Worm (Caenorhabditis elegans) whole organism, young adult: ENCODE data around the gene srh-46.

Source experiments
- B0035.1 ChIP-seq: sonication (generic microtip); optimal IDR thresholded peaks from 2 replicates; lab custom pipeline; 2016; ENCODE audit warnings: missing genetic modification characterization, mild to moderate bottlenecking, missing compliant biosample characterization, missing genotype, missing genetic modification reagents
- B0261.1 ChIP-seq: sonication (generic microtip); optimal IDR thresholded peaks from 2 replicates; lab custom pipeline; 2016; ENCODE audit warnings: mild to moderate bottlenecking, missing genetic modification characterization, moderate library complexity, missing compliant biosample characterization
- D2030.7 ChIP-seq: fragments of 200-800 bp; sonication (Bioruptor generic); IDR thresholded peaks from 2 replicates; pipeline ENCODE4 v1.3.6; 2022; ENCODE audit warnings: missing genetic modification reagents, missing genetic modification characterization, missing compliant biosample characterization
- F33H1.4 ChIP-seq: fragments of 200-800 bp; sonication (Bioruptor generic); IDR thresholded peaks from 2 replicates; pipeline ENCODE4 v1.3.6; 2022; ENCODE audit warnings: missing genetic modification reagents, missing genetic modification characterization, missing compliant biosample characterization
- K11D2.4 ChIP-seq: fragments of 200-800 bp; sonication (Bioruptor generic); IDR thresholded peaks from 2 replicates; pipeline ENCODE4 v1.3.6; 2022; ENCODE audit warnings: missing genetic modification reagents, missing genetic modification characterization, missing compliant biosample characterization
- Y79H2A.3 ChIP-seq: fragments of 200-800 bp; sonication (Bioruptor generic); conservative IDR thresholded peaks from 2 replicates; pipeline ENCODE4 v1.3.6; 2022; ENCODE audit warnings: missing genetic modification reagents, missing genetic modification characterization, missing compliant biosample characterization
- ama-1 ChIP-seq, 3 experiments: fragments of 150-350 bp in 1 of 3; sonication (generic microtip) in 2 of 3; optimal IDR thresholded peaks; 2 replicates each; lab custom pipeline; 2014 to 2018; ENCODE audit warnings: missing biosample characterization in 2 of 3, missing genetic modification characterization in 2 of 3, missing genetic modification reagents in 2 of 3
- atf-7 ChIP-seq: sonication (generic microtip); optimal IDR thresholded peaks from 2 replicates; lab custom pipeline; 2017; ENCODE audit warnings: mild to moderate bottlenecking, missing genetic modification characterization, missing compliant biosample characterization
- attf-6 ChIP-seq: fragments of 200-800 bp; sonication (Bioruptor generic); IDR thresholded peaks from 2 replicates; pipeline ENCODE4 v1.3.6; 2022; ENCODE audit warnings: missing genetic modification reagents, missing genetic modification characterization, missing compliant biosample characterization
- cebp-2 ChIP-seq: fragments of 200-800 bp; sonication (Bioruptor generic); IDR thresholded peaks from 2 replicates; pipeline ENCODE4 v1.3.6; 2022; ENCODE audit warnings: missing genetic modification characterization, missing compliant biosample characterization
- ceh-40 ChIP-seq: fragments of 200-800 bp; sonication (Bioruptor generic); IDR thresholded peaks from 2 replicates; pipeline ENCODE4 v1.3.6; 2022; ENCODE audit warnings: missing genetic modification characterization, missing compliant biosample characterization
- ceh-58 ChIP-seq: fragments of 200-800 bp; sonication (Bioruptor generic); IDR thresholded peaks from 2 replicates; pipeline ENCODE4 v1.3.6; 2022; ENCODE audit warnings: missing genetic modification characterization, missing compliant biosample characterization
- hmg-1.2 ChIP-seq: fragments of 200-800 bp; sonication (Bioruptor generic); IDR thresholded peaks from 2 replicates; pipeline ENCODE4 v1.3.6; 2022; ENCODE audit warnings: missing genetic modification reagents, missing genetic modification characterization, missing compliant biosample characterization
- lag-1 ChIP-seq: fragments of 200-800 bp; sonication (Bioruptor generic); IDR thresholded peaks from 2 replicates; pipeline ENCODE4 v1.3.6; 2022; ENCODE audit warnings: missing genetic modification reagents, missing genetic modification characterization, missing compliant biosample characterization
- madf-10 ChIP-seq: sonication (generic microtip); optimal IDR thresholded peaks from 2 replicates; lab custom pipeline; 2016; ENCODE audit warnings: mild to moderate bottlenecking, missing genetic modification characterization, missing compliant biosample characterization
- madf-6 ChIP-seq: fragments of 200-800 bp; sonication (Bioruptor generic); IDR thresholded peaks from 2 replicates; pipeline ENCODE4 v1.3.6; 2022; ENCODE audit warnings: missing genetic modification reagents, missing genetic modification characterization, missing compliant biosample characterization
- mel-28 ChIP-seq: sonication (generic microtip); optimal IDR thresholded peaks from 2 replicates; lab custom pipeline; 2016; ENCODE audit warnings: borderline replicate concordance, mild to moderate bottlenecking, missing genetic modification characterization, missing compliant biosample characterization
- nfya-1 ChIP-seq: sonication (generic microtip); optimal IDR thresholded peaks from 2 replicates; lab custom pipeline; 2017; ENCODE audit warnings: antibody characterized with exemption, missing compliant biosample characterization, missing genetic modification characterization, borderline replicate concordance; ENCODE audit not compliant: insufficient read depth
- nhr-120 ChIP-seq: fragments of 200-800 bp; sonication (Bioruptor generic); IDR thresholded peaks from 2 replicates; pipeline ENCODE4 v1.3.6; 2022; ENCODE audit warnings: missing genetic modification characterization, missing compliant biosample characterization
- nhr-179 ChIP-seq: sonication (generic microtip); optimal IDR thresholded peaks from 2 replicates; lab custom pipeline; 2016; ENCODE audit warnings: mild to moderate bottlenecking, missing genetic modification characterization, missing compliant biosample characterization
- rec-8 ChIP-seq, 2 experiments: sonication (generic microtip); optimal IDR thresholded peaks; 2 replicates each; lab custom pipeline; 2016; ENCODE audit warnings: mild to moderate bottlenecking in 2 of 2, missing genetic modification characterization in 2 of 2, missing genetic modification reagents in 2 of 2, missing genotype in 2 of 2, missing biosample characterization in 1 of 2, missing compliant biosample characterization in 1 of 2, moderate library complexity in 1 of 2
- snpc-1.1 ChIP-seq: sonication (generic microtip); optimal IDR thresholded peaks from 2 replicates; lab custom pipeline; 2017; ENCODE audit warnings: missing genetic modification characterization, mild to moderate bottlenecking, missing compliant biosample characterization, antibody characterized with exemption, moderate library complexity, missing genotype, missing genetic modification reagents; ENCODE audit not compliant: insufficient read depth
- snpc-1.3 ChIP-seq: sonication (generic microtip); optimal IDR thresholded peaks from 2 replicates; lab custom pipeline; 2017; ENCODE audit warnings: missing genetic modification characterization, mild to moderate bottlenecking, missing compliant biosample characterization, antibody characterized with exemption, moderate library complexity, missing genotype, missing genetic modification reagents; ENCODE audit not compliant: insufficient read depth
- sptf-2 ChIP-seq: fragments of 200-800 bp; sonication (Bioruptor generic); optimal IDR thresholded peaks from 2 replicates; lab custom pipeline; 2018; ENCODE audit warnings: mild to moderate bottlenecking, missing genetic modification characterization, missing compliant biosample characterization
- unc-62 ChIP-seq: fragments of 150-350 bp; optimal IDR thresholded peaks from 2 replicates; lab custom pipeline; 2014; ENCODE audit warnings: missing biosample characterization, missing genetic modification reagents, missing genetic modification characterization
- zfh-2 ChIP-seq: fragments of 200-800 bp; sonication (Bioruptor generic); conservative IDR thresholded peaks from 2 replicates; pipeline ENCODE4 v1.3.6; 2022; ENCODE audit warnings: missing genetic modification reagents, missing genetic modification characterization, missing compliant biosample characterization
- ztf-25 ChIP-seq: fragments of 200-800 bp; sonication (Bioruptor generic); IDR thresholded peaks from 2 replicates; pipeline ENCODE4 v1.3.6; 2022; ENCODE audit warnings: missing genetic modification reagents, missing genetic modification characterization, missing compliant biosample characterization

Gene srh-46

DNA sequence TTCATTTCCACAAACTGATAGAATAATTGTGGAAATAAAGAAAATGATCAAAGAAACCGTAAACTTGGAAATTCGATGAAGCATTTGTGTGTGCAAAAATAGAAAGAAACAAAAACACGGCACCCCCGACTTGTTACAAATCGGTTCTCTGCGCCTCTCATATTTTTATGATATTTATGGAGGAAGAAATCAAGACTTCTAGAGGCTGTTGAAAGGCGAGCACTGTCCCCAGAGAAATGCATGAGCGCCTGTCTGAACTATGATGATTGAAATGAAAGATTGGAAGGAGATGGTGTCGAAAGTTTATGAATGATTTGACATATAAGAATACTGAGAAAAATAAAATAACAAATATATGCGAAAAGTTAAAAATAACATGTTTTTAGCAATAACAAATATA lies 43.8 kb downstream of the srh-46 start, which contains the start of gene lgc-36:
Gene lgc-36, minus strand, starts transcription at position 101 of the 400 bp plus-strand sequence.
- TF ChIP-seq zfh-2 (no peak), F33H1.4 (GFP tag; lab: Robert Waterston, UW) (no peak), ceh-40 (GFP tag; lab: Robert Waterston, UW) (no peak)

DNA sequence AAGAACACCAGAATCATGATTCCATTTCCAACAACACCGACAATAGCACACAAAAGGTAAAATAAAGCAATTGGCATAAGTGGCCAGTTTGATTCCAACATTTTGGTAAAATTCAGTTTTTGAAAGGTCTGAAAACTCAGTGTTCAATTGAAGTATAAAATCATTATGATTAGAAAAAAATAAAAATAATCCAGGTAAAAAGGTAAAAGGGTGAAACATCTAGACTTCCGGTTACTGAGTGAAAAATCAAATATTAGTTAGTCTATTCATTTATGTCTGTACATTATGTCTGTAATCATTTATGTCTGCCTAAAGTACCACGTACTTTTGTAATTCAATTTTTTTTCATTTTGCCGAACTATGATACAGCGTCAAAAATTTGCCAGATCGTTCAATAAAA lies 47.7 kb downstream of the srh-46 start, which contains the start of gene srsx-31:
Gene srsx-31, minus strand, starts transcription at position 101 of the 400 bp plus-strand sequence.
- TF ChIP-seq lag-1 (GFP tag; lab: Robert Waterston, UW) (no peak), Y79H2A.3 (GFP tag; lab: Robert Waterston, UW) (no peak), ztf-25 (GFP tag; lab: Robert Waterston, UW) (no peak), snpc-1.3 (tag; lab: Kevin White, UChicago) (no peak), madf-10 (tag; lab: Kevin White, UChicago) (no peak), mel-28 (tag; lab: Kevin White, UChicago) (no peak)

DNA sequence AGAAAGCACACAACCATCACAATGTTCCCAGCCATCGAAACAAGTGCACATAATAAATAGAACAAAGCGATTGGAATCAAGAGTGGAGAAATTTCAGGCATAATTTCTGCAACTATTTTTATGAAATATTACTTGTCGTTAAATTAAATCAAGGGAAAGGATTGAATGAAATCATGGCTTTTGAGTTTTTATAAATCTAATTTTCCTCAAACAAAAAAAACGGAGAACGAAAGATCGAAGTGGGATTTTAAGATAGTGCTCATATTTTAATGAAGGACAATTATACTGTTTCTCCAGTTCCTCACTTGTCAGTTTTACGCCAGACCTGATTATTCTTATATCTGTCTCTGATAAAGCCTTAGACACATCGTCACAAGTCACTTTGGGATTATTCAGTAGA lies 50.3 kb downstream of the srh-46 start, which contains the start of gene srsx-33:
Gene srsx-33, minus strand, starts transcription at position 101 of the 400 bp plus-strand sequence.
- TF ChIP-seq hmg-1.2 (GFP tag; lab: Robert Waterston, UW) = no peak
- TF ChIP-seq nhr-179 (tag; lab: Kevin White, UChicago) = no peak
- no peak for TF ChIP-seq K11D2.4 (GFP tag; lab: Robert Waterston, UW)
- no peak for TF ChIP-seq nhr-120
- TF ChIP-seq sptf-2 (GFP tag; lab: Kevin White, UChicago) = no peak
- TF ChIP-seq D2030.7 = no peak
- no peak for TF ChIP-seq madf-10 (tag; lab: Kevin White, UChicago)
- TF ChIP-seq ama-1 (optimal IDR thresholded peaks at IDR 0.05; lab: Kevin White, UChicago) = no peak
- no peak for TF ChIP-seq ama-1 (GFP tag; optimal IDR thresholded peaks at IDR 0.05; lab: Kevin White, UChicago)
- TF ChIP-seq, all 124 proteins: peak for 0

DNA sequence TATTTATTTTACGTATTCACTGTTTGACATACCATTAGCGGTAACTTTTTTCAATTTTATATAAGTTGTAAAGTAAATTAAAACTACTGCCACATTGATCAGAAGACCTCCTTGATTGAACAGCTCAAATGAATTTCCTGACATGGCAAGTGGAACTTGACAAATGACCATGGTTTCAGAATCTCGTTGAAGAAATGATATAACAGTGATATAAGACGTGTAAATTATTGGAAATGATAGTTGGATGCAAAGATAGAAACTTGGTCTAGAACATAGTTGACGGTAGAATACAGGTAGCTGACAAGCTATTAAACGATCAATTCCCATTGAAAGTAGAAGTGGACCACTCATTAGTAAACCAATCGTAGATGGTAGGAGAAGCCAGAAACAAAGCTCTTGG lies 50.9 kb downstream of the srh-46 start:
- no peak for TF ChIP-seq rec-8 (tag; optimal IDR thresholded peaks at IDR 0.05; lab: Kevin White, UChicago)
- no peak for TF ChIP-seq snpc-1.1 (tag; lab: Kevin White, UChicago)
- TF ChIP-seq B0035.1 (tag; lab: Kevin White, UChicago) = no peak
- TF ChIP-seq attf-6 (GFP tag; lab: Robert Waterston, UW) = no peak
- no peak for TF ChIP-seq ceh-58 (GFP tag; lab: Robert Waterston, UW)
- TF ChIP-seq lag-1 (GFP tag; lab: Robert Waterston, UW) = no peak
- TF ChIP-seq hmg-1.2 (GFP tag; lab: Robert Waterston, UW) = no peak
- no peak for TF ChIP-seq cebp-2 (GFP tag; lab: Robert Waterston, UW)
- no peak for TF ChIP-seq madf-6 (GFP tag; lab: Robert Waterston, UW)
- TF ChIP-seq B0261.1 = no peak
- TF ChIP-seq unc-62 = no peak
- no peak for TF ChIP-seq zfh-2
- TF ChIP-seq nfya-1 (tag; lab: Kevin White, UChicago) = no peak
- TF ChIP-seq mel-28 (tag; lab: Kevin White, UChicago) = no peak
- TF ChIP-seq atf-7 (tag; lab: Kevin White, UChicago) = no peak
- TF ChIP-seq ztf-25 (GFP tag; lab: Robert Waterston, UW) = no peak
